Worm (Caenorhabditis elegans) whole organism, L3 larva: ENCODE results near the gene him-17.

Experiments used
- R02D3.7 ChIP-seq: fragments of 150-350 bp; optimal IDR thresholded peaks from 2 replicates; lab custom pipeline; 2014; ENCODE audit warnings: missing biosample characterization, missing genetic modification characterization
- ZK546.5 ChIP-seq: sonication (generic microtip); optimal IDR thresholded peaks from 2 replicates; lab custom pipeline; 2017; ENCODE audit warnings: missing biosample characterization, missing genetic modification characterization
- aly-2 ChIP-seq: fragments of 150-350 bp; optimal IDR thresholded peaks from 2 replicates; lab custom pipeline; 2014; ENCODE audit warnings: missing biosample characterization, missing genetic modification characterization
- ama-1 ChIP-seq: fragments of 150-350 bp; optimal IDR thresholded peaks from 2 replicates; lab custom pipeline; 2018
- ceh-16 ChIP-seq: sonication (generic microtip); optimal IDR thresholded peaks from 2 replicates; lab custom pipeline; 2017; ENCODE audit warnings: missing biosample characterization, missing genetic modification characterization
- ceh-28 ChIP-seq: fragments of 150-350 bp; optimal IDR thresholded peaks from 2 replicates; lab custom pipeline; 2014; ENCODE audit warnings: missing biosample characterization, missing genetic modification reagents, missing genetic modification characterization
- ceh-82 ChIP-seq: fragments of 150-350 bp; optimal IDR thresholded peaks from 2 replicates; lab custom pipeline; 2014; ENCODE audit warnings: missing biosample characterization, missing genetic modification characterization
- ceh-9 ChIP-seq: sonication (generic microtip); optimal IDR thresholded peaks from 2 replicates; lab custom pipeline; 2018; ENCODE audit warnings: missing biosample characterization, missing genetic modification characterization
- daf-12 ChIP-seq: fragments of 150-350 bp; optimal IDR thresholded peaks from 2 replicates; lab custom pipeline; 2014; ENCODE audit warnings: missing biosample characterization, missing genetic modification reagents, missing genetic modification characterization
- egl-27 ChIP-seq: sonication (generic microtip); optimal IDR thresholded peaks from 4 replicates; lab custom pipeline; 2017; ENCODE audit warnings: missing biosample characterization, missing genetic modification reagents, missing genetic modification characterization
- egl-5 ChIP-seq: fragments of 150-350 bp; optimal IDR thresholded peaks from 2 replicates; lab custom pipeline; 2017; ENCODE audit warnings: missing biosample characterization, missing genetic modification reagents, missing genetic modification characterization, inconsistent platforms
- elt-1 ChIP-seq: fragments of 150-350 bp; optimal IDR thresholded peaks from 2 replicates; lab custom pipeline; 2014; ENCODE audit warnings: missing biosample characterization, missing genetic modification characterization
- elt-2 ChIP-seq: sonication (generic microtip); optimal IDR thresholded peaks from 2 replicates; lab custom pipeline; 2016; ENCODE audit warnings: missing genetic modification reagents, mild to moderate bottlenecking, missing genetic modification characterization, missing compliant biosample characterization
- elt-3 ChIP-seq, 3 experiments: fragments of 150-350 bp in 1 of 3; sonication (generic microtip) in 2 of 3; optimal IDR thresholded peaks; 2 replicates in 2 of 3; 4 replicates in 1 of 3; lab custom pipeline; 2014 to 2017; ENCODE audit warnings: missing biosample characterization in 3 of 3, missing genetic modification characterization in 3 of 3
- fkh-10 ChIP-seq: sonication (generic microtip); optimal IDR thresholded peaks from 2 replicates; lab custom pipeline; 2017; ENCODE audit warnings: missing biosample characterization, missing genetic modification reagents, missing genetic modification characterization
- fkh-2 ChIP-seq: fragments of 150-350 bp; optimal IDR thresholded peaks from 2 replicates; lab custom pipeline; 2014; ENCODE audit warnings: missing biosample characterization, missing genetic modification reagents, missing genetic modification characterization
- fos-1 ChIP-seq: fragments of 150-350 bp; optimal IDR thresholded peaks from 2 replicates; lab custom pipeline; 2014; ENCODE audit warnings: missing biosample characterization, missing genetic modification characterization
- hmg-11 ChIP-seq: sonication (generic microtip); optimal IDR thresholded peaks from 2 replicates; lab custom pipeline; 2016; ENCODE audit warnings: missing genetic modification characterization, missing compliant biosample characterization
- jun-1 ChIP-seq: fragments of 150-350 bp; optimal IDR thresholded peaks from 2 replicates; lab custom pipeline; 2014; ENCODE audit warnings: missing biosample characterization, missing genetic modification reagents, missing genetic modification characterization
- lin-15B ChIP-seq: fragments of 150-350 bp; optimal IDR thresholded peaks from 2 replicates; lab custom pipeline; 2014; ENCODE audit warnings: missing biosample characterization, missing genetic modification characterization
- lin-39 ChIP-seq: fragments of 150-350 bp; optimal IDR thresholded peaks from 2 replicates; lab custom pipeline; 2018; ENCODE audit warnings: missing biosample characterization, missing genetic modification reagents, missing genetic modification characterization
- lsy-12 ChIP-seq: sonication (generic microtip); optimal IDR thresholded peaks from 2 replicates; lab custom pipeline; 2016; ENCODE audit warnings: mild to moderate bottlenecking, missing genetic modification characterization, missing compliant biosample characterization
- mdl-1 ChIP-seq: fragments of 150-350 bp; optimal IDR thresholded peaks from 2 replicates; lab custom pipeline; 2014; ENCODE audit warnings: missing biosample characterization, missing genetic modification characterization
- mml-1 ChIP-seq: fragments of 150-350 bp; sonication (generic microtip); optimal IDR thresholded peaks from 3 replicates; lab custom pipeline; 2014; ENCODE audit warnings: missing biosample characterization, missing genetic modification characterization
- nfya-1 ChIP-seq: sonication (generic microtip); optimal IDR thresholded peaks from 2 replicates; lab custom pipeline; 2017; ENCODE audit warnings: missing genetic modification characterization, mild to moderate bottlenecking, missing compliant biosample characterization, antibody characterized with exemption, moderate library complexity; ENCODE audit not compliant: insufficient read depth
- nhr-12 ChIP-seq: fragments of 150-350 bp; optimal IDR thresholded peaks from 2 replicates; lab custom pipeline; 2014; ENCODE audit warnings: missing biosample characterization, missing genetic modification characterization
- nhr-23 ChIP-seq: fragments of 150-350 bp; optimal IDR thresholded peaks from 2 replicates; lab custom pipeline; 2014; ENCODE audit warnings: missing biosample characterization, missing genetic modification reagents, missing genetic modification characterization
- nhr-25 ChIP-seq: sonication (generic microtip); optimal IDR thresholded peaks from 2 replicates; lab custom pipeline; 2017; ENCODE audit warnings: missing biosample characterization, missing genetic modification characterization
- nhr-28 ChIP-seq: fragments of 150-350 bp; optimal IDR thresholded peaks from 2 replicates; lab custom pipeline; 2014; ENCODE audit warnings: missing biosample characterization, missing genetic modification characterization
- nhr-43 ChIP-seq: sonication (generic microtip); optimal IDR thresholded peaks from 2 replicates; lab custom pipeline; 2016; ENCODE audit warnings: mild to moderate bottlenecking, missing genetic modification characterization, missing compliant biosample characterization; ENCODE audit not compliant: poor library complexity, severe bottlenecking
- nhr-76 ChIP-seq: fragments of 150-350 bp; sonication (generic microtip); optimal IDR thresholded peaks from 5 replicates; lab custom pipeline; 2014; ENCODE audit warnings: missing biosample characterization, missing genetic modification characterization
- nhr-77 ChIP-seq: fragments of 150-350 bp; optimal IDR thresholded peaks from 2 replicates; lab custom pipeline; 2014; ENCODE audit warnings: missing biosample characterization, missing genetic modification characterization
- pha-4 ChIP-seq: fragments of 150-350 bp; optimal IDR thresholded peaks from 2 replicates; lab custom pipeline; 2014; ENCODE audit warnings: missing biosample characterization, missing genetic modification reagents, missing genetic modification characterization
- pqm-1 ChIP-seq: fragments of 150-350 bp; optimal IDR thresholded peaks from 2 replicates; lab custom pipeline; 2017; ENCODE audit warnings: missing biosample characterization, missing genetic modification characterization, inconsistent platforms
- sea-2 ChIP-seq: fragments of 150-350 bp; sonication (generic microtip); optimal IDR thresholded peaks from 4 replicates; lab custom pipeline; 2014; ENCODE audit warnings: missing biosample characterization, missing genetic modification reagents, missing genetic modification characterization
- skn-1 ChIP-seq: fragments of 150-350 bp; optimal IDR thresholded peaks from 2 replicates; lab custom pipeline; 2014; ENCODE audit warnings: missing biosample characterization, missing genetic modification characterization
- unc-39 ChIP-seq: sonication (generic microtip); optimal IDR thresholded peaks from 4 replicates; lab custom pipeline; 2017; ENCODE audit warnings: missing biosample characterization, missing genetic modification characterization
- unc-62 ChIP-seq: fragments of 150-350 bp; sonication (generic microtip); optimal IDR thresholded peaks from 4 replicates; lab custom pipeline; 2014; ENCODE audit warnings: missing biosample characterization, missing genetic modification reagents, missing genetic modification characterization
- zag-1 ChIP-seq: fragments of 150-350 bp; optimal IDR thresholded peaks from 2 replicates; lab custom pipeline; 2014; ENCODE audit warnings: missing biosample characterization, missing genetic modification characterization
- ztf-11 ChIP-seq: fragments of 150-350 bp; optimal IDR thresholded peaks from 2 replicates; lab custom pipeline; 2014; ENCODE audit warnings: missing biosample characterization, missing genetic modification characterization
- ztf-4 ChIP-seq: fragments of 150-350 bp; optimal IDR thresholded peaks from 2 replicates; lab custom pipeline; 2014; ENCODE audit warnings: missing biosample characterization, missing genetic modification characterization

him-17 gene

ce11 chrV:13202127-13202610 lies 25.7 kb downstream of the him-17 start, which contains the start of the genes col-159 and col-160:
TSS of gene col-159 (minus strand) at chrV:13202177.
TSS of gene col-160 (minus strand) at chrV:13202189.
- TF ChIP-seq ceh-28 (tag; lab: Kevin White, UChicago) = peak; percentile 37
- TF ChIP-seq elt-2 = no peak
- TF ChIP-seq R02D3.7 (tag; lab: Kevin White, UChicago) = no peak
- no peak for TF ChIP-seq skn-1 (tag; lab: Kevin White, UChicago)
- TF ChIP-seq nhr-43 (tag; lab: Kevin White, UChicago) = peak; percentile 39
- TF ChIP-seq nhr-23 (tag; lab: Kevin White, UChicago) = peak; percentile 79
- no peak for TF ChIP-seq unc-62
- TF ChIP-seq nhr-25 (tag; lab: Kevin White, UChicago) = peak; percentile 21
- TF ChIP-seq pqm-1 = no peak
- peak; percentile 61 for TF ChIP-seq egl-27 (tag; lab: Kevin White, UChicago)
- TF ChIP-seq, all 47 proteins: peak for 5

ce11 chrV:13206514-13206913 lies 30.0 kb downstream of the him-17 start:
- TF ChIP-seq nhr-25 (tag; lab: Kevin White, UChicago) (no peak), unc-62 (no peak), pqm-1 (no peak), nhr-28 (tag; lab: Kevin White, UChicago) (no peak), elt-3 (tag; optimal IDR thresholded peaks at IDR 0.05; lab: Kevin White, UChicago) (no peak), pha-4 (tag; lab: Kevin White, UChicago) (no peak), lin-39 (tag; lab: Kevin White, UChicago) (peak; percentile 32), fkh-10 (peak; percentile 10), nhr-77 (tag; lab: Kevin White, UChicago) (no peak), aly-2 (tag; lab: Kevin White, UChicago) (no peak), mdl-1 (no peak), nfya-1 (tag; lab: Kevin White, UChicago) (peak; percentile 8), elt-2 (no peak), egl-5 (tag; lab: Kevin White, UChicago) (no peak), fkh-2 (no peak), nhr-12 (tag; lab: Kevin White, UChicago) (no peak), ceh-28 (tag; lab: Kevin White, UChicago) (no peak), nhr-43 (tag; lab: Kevin White, UChicago) (no peak), ceh-16 (tag; lab: Kevin White, UChicago) (no peak)
- TF ChIP-seq, all 47 proteins: peak for 3

- no peak for TF ChIP-seq fkh-2
These were observed 30.9 kb downstream of the him-17 start, which contains the start of gene F57B1.5 for ce11 chrV:13207426-13207825. TSS of gene F57B1.5 (plus strand) at chrV:13207726.

ce11 chrV:13209567-13209966 lies 33.1 kb downstream of the him-17 start, which contains the start of gene F57B1.6:
TSS of gene F57B1.6 (plus strand) at chrV:13209645.
- TF ChIP-seq egl-27 (tag; lab: Kevin White, UChicago) (no peak), daf-12 (no peak)

ce11 chrV:13212584-13212983 lies 36.1 kb downstream of the him-17 start:
- TF ChIP-seq nhr-76 (tag; lab: Kevin White, UChicago) (no peak), ama-1 (lab: Kevin White, UChicago) (no peak), nhr-23 (tag; lab: Kevin White, UChicago) (no peak), fos-1 (no peak), unc-62 (no peak), ztf-11 (tag; lab: Kevin White, UChicago) (no peak), nhr-12 (tag; lab: Kevin White, UChicago) (no peak), elt-1 (no peak), egl-5 (tag; lab: Kevin White, UChicago) (no peak), lsy-12 (tag; lab: Kevin White, UChicago) (no peak), nhr-25 (tag; lab: Kevin White, UChicago) (no peak), pqm-1 (peak; percentile 99), nfya-1 (tag; lab: Kevin White, UChicago) (no peak), ztf-4 (tag; lab: Kevin White, UChicago) (no peak), unc-39 (no peak), daf-12 (no peak), ceh-9 (tag; lab: Kevin White, UChicago) (no peak), mml-1 (tag; lab: Kevin White, UChicago) (peak; percentile 61), ceh-16 (tag; lab: Kevin White, UChicago) (no peak), nhr-28 (tag; lab: Kevin White, UChicago) (no peak), lin-15B (tag; lab: Kevin White, UChicago) (no peak), elt-3 (tag; optimal IDR thresholded peaks at IDR 0.05; lab: Kevin White, UChicago) (no peak), jun-1 (peak; percentile 90), ceh-28 (tag; lab: Kevin White, UChicago) (no peak), aly-2 (tag; lab: Kevin White, UChicago) (no peak), zag-1 (no peak), ZK546.5 (tag; lab: Kevin White, UChicago) (no peak), sea-2 (GFP tag; lab: Kevin White, UChicago) (no peak), pha-4 (tag; lab: Kevin White, UChicago) (no peak), fkh-10 (no peak), elt-2 (peak; percentile 99), nhr-43 (tag; lab: Kevin White, UChicago) (no peak), mdl-1 (no peak), R02D3.7 (tag; lab: Kevin White, UChicago) (no peak), hmg-11 (tag; lab: Kevin White, UChicago) (no peak), ceh-82 (tag; lab: Kevin White, UChicago) (no peak)
